Worm (Caenorhabditis elegans) whole organism, midembryonic: Measurements from ENCODE around the gene srg-57.

Experiments used
- T22C8.4 ChIP-seq: fragments of 200-800 bp; sonication (Bioruptor generic); IDR thresholded peaks from 2 replicates; pipeline ENCODE4 v1.3.6; 2022; ENCODE audit warnings: missing genetic modification characterization, missing compliant biosample characterization
- cog-1 ChIP-seq: sonication (generic microtip); optimal IDR thresholded peaks from 2 replicates; lab custom pipeline; 2016; ENCODE audit warnings: missing genetic modification characterization, missing compliant biosample characterization
- flt-1 ChIP-seq: fragments of 200-800 bp; sonication (Bioruptor generic); IDR thresholded peaks from 2 replicates; pipeline ENCODE4 v1.3.6; 2022; ENCODE audit warnings: missing genetic modification characterization, missing compliant biosample characterization
- klf-2 ChIP-seq: fragments of 200-800 bp; sonication (Bioruptor generic); conservative IDR thresholded peaks from 2 replicates; pipeline ENCODE4 v1.3.6; 2022; ENCODE audit warnings: missing genetic modification reagents, missing genetic modification characterization, missing compliant biosample characterization
- med-1 ChIP-seq: sonication (generic microtip); optimal IDR thresholded peaks from 2 replicates; lab custom pipeline; 2017; ENCODE audit warnings: missing genetic modification characterization, mild to moderate bottlenecking, missing compliant biosample characterization, antibody characterized with exemption, missing genetic modification reagents; ENCODE audit not compliant: insufficient read depth
- ref-1 ChIP-seq: fragments of 200-800 bp; sonication (Bioruptor generic); conservative IDR thresholded peaks from 2 replicates; pipeline ENCODE4 v1.3.6; 2022; ENCODE audit warnings: missing genetic modification reagents, missing genetic modification characterization, missing compliant biosample characterization
- tab-1 ChIP-seq: fragments of 200-800 bp; sonication (Bioruptor generic); IDR thresholded peaks from 2 replicates; pipeline ENCODE4 v1.3.6; 2022; ENCODE audit warnings: missing genetic modification characterization, missing compliant biosample characterization
- ztf-23 ChIP-seq: fragments of 200-800 bp; sonication (Bioruptor generic); IDR thresholded peaks from 2 replicates; pipeline ENCODE4 v1.3.6; 2022; ENCODE audit warnings: missing genetic modification reagents, missing genetic modification characterization, missing compliant biosample characterization
- ztf-29 ChIP-seq: fragments of 200-800 bp; sonication (Bioruptor generic); IDR thresholded peaks from 2 replicates; pipeline ENCODE4 v1.3.6; 2022; ENCODE audit warnings: missing genetic modification reagents, missing genetic modification characterization, missing compliant biosample characterization

The srg-57 gene

ce11 chrV:2734360-2734759, at the start of gene srg-57:
Gene srg-57, minus strand, starts transcription at chrV:2734460.
- TF ChIP-seq tab-1 (no peak), cog-1 (tag; lab: Kevin White, UChicago) (no peak), flt-1 (no peak), T22C8.4 (GFP tag; lab: Robert Waterston, UW) (no peak), ref-1 (GFP tag; lab: Robert Waterston, UW) (no peak)

ce11 chrV:2780786-2781185, 46.5 kb upstream of the srg-57 start, which contains the start of gene R05D8.11:
Gene R05D8.11, minus strand, starts transcription at chrV:2780886.
- no peak for TF ChIP-seq ref-1 (GFP tag; lab: Robert Waterston, UW)
- no peak for TF ChIP-seq med-1 (GFP tag; lab: Kevin White, UChicago)
- TF ChIP-seq ztf-29 (GFP tag; lab: Robert Waterston, UW): no peak
- TF ChIP-seq cog-1 (tag; lab: Kevin White, UChicago): no peak
- TF ChIP-seq klf-2 (GFP tag; lab: Robert Waterston, UW): no peak
- no peak for TF ChIP-seq T22C8.4 (GFP tag; lab: Robert Waterston, UW)
- no peak for TF ChIP-seq tab-1
- no peak for TF ChIP-seq flt-1
- no peak for TF ChIP-seq ztf-23 (GFP tag; lab: Robert Waterston, UW)

ce11 chrV:2774042-2774441, 39.8 kb upstream of the srg-57 start, which contains the start of gene srj-18:
Gene srj-18, plus strand, starts transcription at chrV:2774342.
- TF ChIP-seq ztf-23 (GFP tag; lab: Robert Waterston, UW): no peak
- TF ChIP-seq ztf-29 (GFP tag; lab: Robert Waterston, UW): no peak
- no peak for TF ChIP-seq med-1 (GFP tag; lab: Kevin White, UChicago)
- no peak for TF ChIP-seq T22C8.4 (GFP tag; lab: Robert Waterston, UW)
- TF ChIP-seq flt-1: no peak
- TF ChIP-seq tab-1: no peak
- no peak for TF ChIP-seq klf-2 (GFP tag; lab: Robert Waterston, UW)
- TF ChIP-seq cog-1 (tag; lab: Kevin White, UChicago): no peak
- TF ChIP-seq ref-1 (GFP tag; lab: Robert Waterston, UW): no peak

DNA sequence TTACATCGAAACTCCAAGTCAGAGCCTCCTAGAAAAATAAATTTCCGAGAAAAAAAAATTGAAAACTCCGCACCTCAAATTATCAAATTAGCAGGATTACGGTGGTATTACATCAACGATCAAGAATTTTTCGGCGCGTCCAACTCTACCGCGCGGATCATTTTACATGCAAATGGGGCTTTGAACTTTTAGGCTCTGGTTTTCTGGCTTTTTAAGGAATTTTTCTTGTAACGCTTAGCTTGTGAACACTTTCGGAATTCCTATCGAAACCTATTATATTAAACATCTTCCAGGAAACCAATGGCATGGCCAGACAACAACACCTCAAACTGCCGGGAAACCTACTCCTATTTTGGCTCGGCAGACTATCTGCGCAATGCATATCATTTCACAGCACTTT, 37.3 kb upstream of the srg-57 start, which contains the start of gene srh-56:
Gene srh-56 (plus strand): TSS at position 301 of the 400 bp plus-strand sequence.
- TF ChIP-seq med-1 (GFP tag; lab: Kevin White, UChicago): no peak
- no peak for TF ChIP-seq ztf-29 (GFP tag; lab: Robert Waterston, UW)
- TF ChIP-seq flt-1: no peak
- no peak for TF ChIP-seq ztf-23 (GFP tag; lab: Robert Waterston, UW)
- no peak for TF ChIP-seq tab-1
- TF ChIP-seq ref-1 (GFP tag; lab: Robert Waterston, UW): no peak
- no peak for TF ChIP-seq klf-2 (GFP tag; lab: Robert Waterston, UW)
- TF ChIP-seq cog-1 (tag; lab: Kevin White, UChicago): no peak
- no peak for TF ChIP-seq T22C8.4 (GFP tag; lab: Robert Waterston, UW)

DNA sequence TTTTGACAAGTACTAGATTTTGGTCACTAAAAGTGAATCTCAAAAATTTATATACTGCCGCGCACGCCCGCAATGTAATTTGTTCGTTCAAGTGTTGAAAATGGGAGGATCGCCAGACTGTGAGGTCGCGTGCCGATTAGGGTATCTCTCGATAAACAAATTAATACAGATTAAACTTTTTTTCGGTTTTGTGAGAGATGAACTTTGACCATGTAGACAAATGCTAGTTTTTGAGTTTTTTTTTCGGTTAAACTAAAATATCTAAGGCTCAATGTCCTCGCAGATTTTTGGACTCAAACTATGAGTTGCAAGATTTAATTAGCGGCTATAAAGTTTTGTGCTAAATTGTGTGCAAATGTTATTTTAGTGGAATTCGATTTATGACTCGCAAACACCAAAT, 35.5 kb upstream of the srg-57 start, which contains the start of gene dhs-15:
Gene dhs-15 (minus strand): TSS at position 101 of the 400 bp plus-strand sequence.
- TF ChIP-seq T22C8.4 (GFP tag; lab: Robert Waterston, UW) (no peak), tab-1 (no peak), ztf-29 (GFP tag; lab: Robert Waterston, UW) (no peak), med-1 (GFP tag; lab: Kevin White, UChicago) (no peak), flt-1 (no peak)

DNA sequence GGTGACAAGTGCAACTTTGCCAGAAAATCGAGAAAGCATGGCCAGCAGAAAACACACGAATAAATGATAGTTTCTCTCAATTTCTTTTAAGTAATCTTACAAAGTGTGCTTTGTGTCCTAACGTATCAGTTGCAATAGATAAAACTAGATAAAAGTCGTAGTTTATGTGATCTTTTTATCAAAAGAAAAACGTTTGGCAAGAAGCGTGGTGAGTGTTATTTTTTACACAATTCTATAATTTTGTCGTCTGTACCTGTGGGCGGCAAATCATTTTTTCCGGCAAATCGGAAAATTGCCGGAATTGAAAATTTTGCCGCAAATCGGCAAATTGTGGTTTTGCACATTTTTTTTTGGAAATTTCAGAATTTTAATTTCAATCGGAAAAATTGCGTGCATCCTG, 33.2 kb upstream of the srg-57 start, which contains the start of gene R05D8.9:
Gene R05D8.9 (minus strand): TSS at position 101 of the 400 bp plus-strand sequence.
- TF ChIP-seq ztf-29 (GFP tag; lab: Robert Waterston, UW) (no peak), ref-1 (GFP tag; lab: Robert Waterston, UW) (no peak), cog-1 (tag; lab: Kevin White, UChicago) (no peak), flt-1 (no peak), med-1 (GFP tag; lab: Kevin White, UChicago) (no peak), klf-2 (GFP tag; lab: Robert Waterston, UW) (no peak), tab-1 (no peak), T22C8.4 (GFP tag; lab: Robert Waterston, UW) (no peak), ztf-23 (GFP tag; lab: Robert Waterston, UW) (no peak)

ce11 chrV:2765052-2765451, 30.8 kb upstream of the srg-57 start, which contains the start of gene dhs-14:
Gene dhs-14, minus strand, starts transcription at chrV:2765200.
- TF ChIP-seq ztf-29 (GFP tag; lab: Robert Waterston, UW): no peak
- TF ChIP-seq cog-1 (tag; lab: Kevin White, UChicago): no peak
- no peak for TF ChIP-seq T22C8.4 (GFP tag; lab: Robert Waterston, UW)
- no peak for TF ChIP-seq ztf-23 (GFP tag; lab: Robert Waterston, UW)
- no peak for TF ChIP-seq med-1 (GFP tag; lab: Kevin White, UChicago)
- TF ChIP-seq klf-2 (GFP tag; lab: Robert Waterston, UW): no peak
- TF ChIP-seq tab-1: no peak
- TF ChIP-seq flt-1: no peak
- TF ChIP-seq ref-1 (GFP tag; lab: Robert Waterston, UW): no peak

ce11 chrV:2763105-2763504, 28.8 kb upstream of the srg-57 start, which contains the start of gene R05D8.7:
Gene R05D8.7, minus strand, starts transcription at chrV:2763208.
- TF ChIP-seq cog-1 (tag; lab: Kevin White, UChicago) (no peak), ztf-23 (GFP tag; lab: Robert Waterston, UW) (no peak), tab-1 (no peak), flt-1 (no peak), ref-1 (GFP tag; lab: Robert Waterston, UW) (no peak), ztf-29 (GFP tag; lab: Robert Waterston, UW) (no peak), klf-2 (GFP tag; lab: Robert Waterston, UW) (no peak), T22C8.4 (GFP tag; lab: Robert Waterston, UW) (no peak), med-1 (GFP tag; lab: Kevin White, UChicago) (no peak)

DNA sequence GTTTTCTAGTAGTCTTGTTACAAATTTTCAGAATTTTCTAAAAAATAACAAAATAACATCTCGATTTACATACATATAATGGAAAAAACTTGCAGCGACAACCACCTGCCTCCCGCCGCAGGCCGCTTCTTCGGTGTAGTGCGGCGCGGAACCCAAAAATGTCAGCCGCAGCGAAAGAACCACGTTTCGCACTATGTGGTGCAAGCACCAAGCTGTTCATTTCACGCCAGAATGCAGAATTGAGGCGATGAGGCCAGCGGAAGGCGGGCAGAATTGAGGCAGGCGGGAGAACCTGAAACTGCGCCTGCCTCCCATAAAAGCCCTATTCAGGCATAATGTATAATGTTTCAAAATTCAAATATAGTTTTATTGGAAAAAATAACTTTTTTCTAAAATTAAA, 27.2 kb upstream of the srg-57 start:
- no peak for TF ChIP-seq tab-1
- TF ChIP-seq med-1 (GFP tag; lab: Kevin White, UChicago): no peak
- no peak for TF ChIP-seq ztf-23 (GFP tag; lab: Robert Waterston, UW)
- no peak for TF ChIP-seq klf-2 (GFP tag; lab: Robert Waterston, UW)
- no peak for TF ChIP-seq ref-1 (GFP tag; lab: Robert Waterston, UW)
- TF ChIP-seq flt-1: no peak
- no peak for TF ChIP-seq T22C8.4 (GFP tag; lab: Robert Waterston, UW)
- TF ChIP-seq cog-1 (tag; lab: Kevin White, UChicago): no peak
- TF ChIP-seq ztf-29 (GFP tag; lab: Robert Waterston, UW): no peak
